Worm (Caenorhabditis elegans): ENCODE measurements around the gene M57.1.
A peak's percentile ranks its signal among the peaks of the same experiment; 100 is the strongest.

Gene M57.1

ce11 chrIV:3524584-3525020 is 7.7 kb upstream of the M57.1 start (continued):
- TF ChIP-seq sup-37 (GFP tag; optimal IDR thresholded peaks at IDR 0.05): no peak
- TF ChIP-seq hpl-2 (GFP tag; optimal IDR thresholded peaks at IDR 0.05): no peak
- TF ChIP-seq grh-1 (GFP tag; IDR thresholded peaks at IDR 0.05): no peak
- peak; percentile 72 for TF ChIP-seq nhr-90 (tag; optimal IDR thresholded peaks at IDR 0.05; ENCODE audit: poor library complexity)
- TF ChIP-seq skn-1 (tag; optimal IDR thresholded peaks at IDR 0.05): peak; percentile 0
- TF ChIP-seq lir-3 (tag; optimal IDR thresholded peaks at IDR 0.05; ENCODE audit: poor library complexity): no peak
- no peak for TF ChIP-seq vab-15 (tag; optimal IDR thresholded peaks at IDR 0.05)
- peak; percentile 4 for TF ChIP-seq nhr-77 (tag; optimal IDR thresholded peaks at IDR 0.05)
- TF ChIP-seq lin-39 (tag; optimal IDR thresholded peaks at IDR 0.05): no peak
- peak; percentile 72 for TF ChIP-seq rnt-1 (tag; optimal IDR thresholded peaks at IDR 0.05)
- peak; percentile 71 for TF ChIP-seq nhr-19 (GFP tag; conservative IDR thresholded peaks at IDR 0.05)
- TF ChIP-seq mef-2 (tag; optimal IDR thresholded peaks at IDR 0.05): no peak
- peak; percentile 53 for TF ChIP-seq aly-2 (tag; optimal IDR thresholded peaks at IDR 0.05)
- TF ChIP-seq hlh-4 (tag; optimal IDR thresholded peaks at IDR 0.05): no peak
- no peak for TF ChIP-seq ceh-90 (tag; optimal IDR thresholded peaks at IDR 0.05)
- no peak for TF ChIP-seq F16B12.6 (tag; optimal IDR thresholded peaks at IDR 0.05)
- peak; percentile 14 for TF ChIP-seq unc-86 (tag; optimal IDR thresholded peaks at IDR 0.05)
- peak; percentile 41 for TF ChIP-seq ceh-8 (GFP tag; optimal IDR thresholded peaks at IDR 0.05)
- peak; percentile 53 for TF ChIP-seq mep-1 (tag; optimal IDR thresholded peaks at IDR 0.05)
- TF ChIP-seq elt-3 (tag; optimal IDR thresholded peaks at IDR 0.05): no peak
- TF ChIP-seq lin-14 (GFP tag; optimal IDR thresholded peaks at IDR 0.05): no peak
- TF ChIP-seq mdl-1 (tag; optimal IDR thresholded peaks at IDR 0.05): peak in 1 of 2 experiments; percentile 54
- TF ChIP-seq C16A3.4 (tag; optimal IDR thresholded peaks at IDR 0.05): peak; percentile 33
- TF ChIP-seq lsy-2 (tag; optimal IDR thresholded peaks at IDR 0.05): peak; percentile 39 to 66
- TF ChIP-seq unc-30 (tag; optimal IDR thresholded peaks at IDR 0.05): no peak
- no peak for TF ChIP-seq zag-1 (tag; optimal IDR thresholded peaks at IDR 0.05)
- no peak for TF ChIP-seq egl-13 (tag; optimal IDR thresholded peaks at IDR 0.05)
- no peak; the same call in 1 of the 2 replicates for TF ChIP-seq unc-98 (GFP tag; IDR thresholded peaks at IDR 0.05)
- TF ChIP-seq lin-13 (GFP tag; optimal IDR thresholded peaks at IDR 0.05): peak; percentile 16
- no peak for TF ChIP-seq pax-3 (tag; optimal IDR thresholded peaks at IDR 0.05)
- peak; percentile 53 for TF ChIP-seq nhr-85 (tag)
- peak in 2 of 3 experiments; percentile 30 to 44 for TF ChIP-seq ceh-82 (tag; optimal IDR thresholded peaks at IDR 0.05)
- TF ChIP-seq nhr-11 (tag; optimal IDR thresholded peaks at IDR 0.05): no peak
- peak; percentile 35 for TF ChIP-seq snpc-4 (tag; optimal IDR thresholded peaks at IDR 0.05)
- TF ChIP-seq efl-3 (GFP tag; optimal IDR thresholded peaks at IDR 0.05): peak; percentile 25
- TF ChIP-seq sox-4 (tag; optimal IDR thresholded peaks at IDR 0.05): no peak
- no peak for TF ChIP-seq alr-1 (tag; optimal IDR thresholded peaks at IDR 0.05; ENCODE audit: borderline replicate concordance)
- TF ChIP-seq ztf-4 (tag; optimal IDR thresholded peaks at IDR 0.05): no peak
- TF ChIP-seq dsc-1 (tag; optimal IDR thresholded peaks at IDR 0.05): peak; percentile 50
- TF ChIP-seq isw-1 (GFP tag; IDR thresholded peaks at IDR 0.05): no peak
- no peak for TF ChIP-seq ets-5 (GFP tag; IDR thresholded peaks at IDR 0.05)
- peak; percentile 61 for TF ChIP-seq nhr-20 (tag; optimal IDR thresholded peaks at IDR 0.05)
- peak; percentile 30 for TF ChIP-seq irx-1 (tag; optimal IDR thresholded peaks at IDR 0.05)
- TF ChIP-seq nhr-76 (tag; optimal IDR thresholded peaks at IDR 0.05): no peak
- TF ChIP-seq xbp-1 (tag; optimal IDR thresholded peaks at IDR 0.05): peak; percentile 38
- TF ChIP-seq unc-62 (GFP tag; optimal IDR thresholded peaks at IDR 0.05): no peak
- no peak for TF ChIP-seq C04F5.9 (tag; optimal IDR thresholded peaks at IDR 0.05)
- TF ChIP-seq sptf-1 (tag; optimal IDR thresholded peaks at IDR 0.05): no peak
- no peak for TF ChIP-seq mab-9 (GFP tag; IDR thresholded peaks at IDR 0.05)
- TF ChIP-seq aha-1 (tag; optimal IDR thresholded peaks at IDR 0.05): no peak
- TF ChIP-seq fkh-4 (tag; optimal IDR thresholded peaks at IDR 0.05; ENCODE audit: borderline replicate concordance): no peak
- peak; percentile 13 for TF ChIP-seq fos-1 (tag; optimal IDR thresholded peaks at IDR 0.05)
- TF ChIP-seq ceh-88 (GFP tag; IDR thresholded peaks at IDR 0.05): no peak
- no peak for TF ChIP-seq lin-15B (tag; optimal IDR thresholded peaks at IDR 0.05)
